Worm (Caenorhabditis elegans) whole organism, mixed stage, embryonic: Measurements from ENCODE around the gene B0393.9.
"Not testable (repeated sequence)": the region's sequence is repeated elsewhere in the genome, so short reads cannot be mapped to it uniquely, and the experiment has no call there.

Experiments used
- M03D4.4 ChIP-seq: sonication (generic microtip); optimal IDR thresholded peaks from 2 replicates; lab custom pipeline; 2017; ENCODE audit warnings: mild to moderate bottlenecking, missing genetic modification characterization, missing compliant biosample characterization
- blmp-1 ChIP-seq: fragments of 150-350 bp; optimal IDR thresholded peaks from 2 replicates; lab custom pipeline; 2014; ENCODE audit warnings: missing biosample characterization, missing genetic modification characterization
- ceh-39 ChIP-seq: fragments of 150-350 bp; optimal IDR thresholded peaks from 2 replicates; lab custom pipeline; 2014; ENCODE audit warnings: missing biosample characterization, missing genetic modification characterization
- ceh-83 ChIP-seq: fragments of 200-800 bp; sonication (Bioruptor generic); optimal IDR thresholded peaks from 2 replicates; lab custom pipeline; 2018; ENCODE audit warnings: mild to moderate bottlenecking, missing genetic modification characterization, missing compliant biosample characterization
- ces-1 ChIP-seq: fragments of 150-350 bp; optimal IDR thresholded peaks from 2 replicates; lab custom pipeline; 2014; ENCODE audit warnings: missing biosample characterization, missing genetic modification reagents, missing genetic modification characterization
- cnd-1 ChIP-seq: fragments of 200-800 bp; sonication (Bioruptor generic); optimal IDR thresholded peaks from 2 replicates; lab custom pipeline; 2018; ENCODE audit warnings: mild to moderate bottlenecking, missing genetic modification characterization, missing compliant biosample characterization
- drap-1 ChIP-seq: fragments of 200-800 bp; sonication (Bioruptor generic); optimal IDR thresholded peaks from 3 replicates; lab custom pipeline; 2018; ENCODE audit warnings: mild to moderate bottlenecking, missing genetic modification characterization, missing compliant biosample characterization
- elt-1 ChIP-seq: sonication (generic microtip); optimal IDR thresholded peaks from 2 replicates; lab custom pipeline; 2017; ENCODE audit warnings: missing genetic modification characterization, mild to moderate bottlenecking, missing compliant biosample characterization, antibody characterized with exemption, moderate library complexity, borderline replicate concordance; ENCODE audit not compliant: insufficient read depth
- elt-3 ChIP-seq: fragments of 150-350 bp; optimal IDR thresholded peaks from 2 replicates; lab custom pipeline; 2014; ENCODE audit warnings: missing biosample characterization, missing genetic modification characterization
- flh-1 ChIP-seq: fragments of 200-800 bp; sonication (Bioruptor generic); optimal IDR thresholded peaks from 2 replicates; lab custom pipeline; 2018; ENCODE audit warnings: mild to moderate bottlenecking, missing genetic modification characterization, moderate library complexity, missing compliant biosample characterization
- ham-2 ChIP-seq: fragments of 200-800 bp; sonication (Bioruptor generic); optimal IDR thresholded peaks from 2 replicates; lab custom pipeline; 2018; ENCODE audit warnings: mild to moderate bottlenecking, missing genetic modification characterization, missing compliant biosample characterization
- hlh-1 ChIP-seq: fragments of 150-350 bp; optimal IDR thresholded peaks from 2 replicates; lab custom pipeline; 2014; ENCODE audit warnings: missing biosample characterization, missing genetic modification reagents, missing genetic modification characterization
- lin-13 ChIP-seq: fragments of 150-350 bp; optimal IDR thresholded peaks from 2 replicates; lab custom pipeline; 2014; ENCODE audit warnings: missing biosample characterization, missing genetic modification characterization
- lin-32 ChIP-seq: fragments of 200-800 bp; sonication (Bioruptor generic); optimal IDR thresholded peaks from 2 replicates; lab custom pipeline; 2018; ENCODE audit warnings: mild to moderate bottlenecking, missing genetic modification characterization, missing compliant biosample characterization
- lsy-2 ChIP-seq: fragments of 150-350 bp; optimal IDR thresholded peaks from 2 replicates; lab custom pipeline; 2014; ENCODE audit warnings: missing biosample characterization, missing genetic modification characterization
- mab-5 ChIP-seq: fragments of 150-350 bp; optimal IDR thresholded peaks from 2 replicates; lab custom pipeline; 2014; ENCODE audit warnings: missing biosample characterization, missing genetic modification characterization
- mep-1 ChIP-seq: fragments of 150-350 bp; optimal IDR thresholded peaks from 2 replicates; lab custom pipeline; 2017; ENCODE audit warnings: missing biosample characterization, missing genetic modification reagents, missing genetic modification characterization, inconsistent platforms
- mls-2 ChIP-seq: sonication (generic microtip); optimal IDR thresholded peaks from 2 replicates; lab custom pipeline; 2016; ENCODE audit warnings: mild to moderate bottlenecking, missing genetic modification characterization, moderate library complexity, missing compliant biosample characterization
- nhr-12 ChIP-seq: fragments of 150-350 bp; optimal IDR thresholded peaks from 2 replicates; lab custom pipeline; 2014; ENCODE audit warnings: missing biosample characterization, missing genetic modification characterization
- nhr-2 ChIP-seq: fragments of 150-350 bp; optimal IDR thresholded peaks from 2 replicates; lab custom pipeline; 2014; ENCODE audit warnings: missing biosample characterization, missing genetic modification characterization
- nhr-237 ChIP-seq: fragments of 150-350 bp; optimal IDR thresholded peaks from 2 replicates; lab custom pipeline; 2014; ENCODE audit warnings: missing biosample characterization, missing genetic modification characterization
- nhr-28 ChIP-seq: fragments of 150-350 bp; optimal IDR thresholded peaks from 2 replicates; lab custom pipeline; 2014; ENCODE audit warnings: missing biosample characterization, missing genetic modification characterization
- nhr-76 ChIP-seq: sonication (generic microtip); optimal IDR thresholded peaks from 2 replicates; lab custom pipeline; 2017; ENCODE audit warnings: missing biosample characterization, missing genetic modification characterization
- pha-4 ChIP-seq: fragments of 150-350 bp; optimal IDR thresholded peaks from 2 replicates; lab custom pipeline; 2018; ENCODE audit warnings: missing biosample characterization, missing genetic modification reagents, missing genetic modification characterization
- sem-2 ChIP-seq: fragments of 200-800 bp; sonication (Bioruptor generic); optimal IDR thresholded peaks from 2 replicates; lab custom pipeline; 2018; ENCODE audit warnings: mild to moderate bottlenecking, missing genetic modification characterization, missing compliant biosample characterization
- snpc-4 ChIP-seq: fragments of 150-350 bp; optimal IDR thresholded peaks from 2 replicates; lab custom pipeline; 2014; ENCODE audit warnings: missing biosample characterization, missing genetic modification characterization
- sptf-1 ChIP-seq: sonication (generic microtip); optimal IDR thresholded peaks from 2 replicates; lab custom pipeline; 2017; ENCODE audit warnings: mild to moderate bottlenecking, missing genetic modification characterization, moderate library complexity, missing compliant biosample characterization
- tbx-8 ChIP-seq: fragments of 200-800 bp; sonication (Bioruptor generic); optimal IDR thresholded peaks from 2 replicates; lab custom pipeline; 2018; ENCODE audit warnings: mild to moderate bottlenecking, missing genetic modification characterization, moderate library complexity, missing compliant biosample characterization
- unc-120 ChIP-seq: sonication (generic microtip); optimal IDR thresholded peaks from 2 replicates; lab custom pipeline; 2017; ENCODE audit warnings: missing genetic modification characterization, missing compliant biosample characterization; ENCODE audit not compliant: poor library complexity, severe bottlenecking
- unc-39 ChIP-seq: fragments of 150-350 bp; optimal IDR thresholded peaks from 2 replicates; lab custom pipeline; 2014; ENCODE audit warnings: missing biosample characterization, missing genetic modification characterization
- unc-62 ChIP-seq: fragments of 150-350 bp; optimal IDR thresholded peaks from 2 replicates; lab custom pipeline; 2014; ENCODE audit warnings: missing biosample characterization, missing genetic modification reagents, missing genetic modification characterization
- zip-8 ChIP-seq: fragments of 150-350 bp; optimal IDR thresholded peaks from 2 replicates; lab custom pipeline; 2014; ENCODE audit warnings: missing biosample characterization, missing genetic modification characterization

Gene B0393.9

DNA sequence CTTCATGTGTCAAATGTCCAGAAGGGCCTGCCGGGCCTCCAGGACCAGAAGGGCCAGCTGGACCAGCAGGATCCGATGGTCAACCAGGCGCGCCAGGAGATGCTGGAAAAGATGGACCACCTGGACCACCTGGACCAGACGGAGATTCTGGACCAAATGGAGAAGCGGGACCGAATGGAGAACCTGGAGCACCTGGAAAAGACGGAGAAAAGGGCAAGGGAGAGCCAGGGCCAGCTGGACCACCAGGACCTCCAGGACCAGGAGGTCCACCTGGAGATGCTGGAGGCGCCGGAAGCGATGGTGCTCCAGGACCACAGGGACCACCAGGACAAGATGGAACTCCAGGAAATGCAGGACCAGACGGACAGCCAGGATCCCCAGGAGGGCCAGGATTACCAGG is 31.3 kb downstream of the B0393.9 start:
- TF ChIP-seq unc-39 (no peak), nhr-12 (tag; lab: Kevin White, UChicago) (no peak), nhr-28 (tag; lab: Kevin White, UChicago) (no peak), nhr-237 (tag; lab: Kevin White, UChicago) (no peak)

DNA sequence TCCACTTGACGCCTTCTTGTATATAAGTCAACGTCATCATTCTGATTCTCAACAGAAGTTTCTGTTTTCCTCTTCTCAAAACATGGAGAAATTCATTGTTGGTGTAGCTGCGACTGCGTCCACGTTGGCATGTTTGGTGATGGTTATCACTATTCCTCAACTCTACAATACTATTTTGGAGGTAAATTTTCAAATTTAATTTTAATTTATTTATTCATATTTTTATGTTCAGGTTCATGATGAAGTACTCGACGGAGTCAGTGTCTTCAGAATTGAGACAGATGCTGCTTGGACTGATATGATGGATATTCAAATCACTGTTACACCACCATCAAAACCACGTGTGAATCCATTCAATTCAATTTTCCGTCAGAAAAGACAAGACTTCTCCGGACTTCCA is 31.8 kb downstream of the B0393.9 start, which contains the start of gene col-89:
TSS of gene col-89 (plus strand) at position 19 of the 400 bp plus-strand sequence.
- TF ChIP-seq elt-1 (tag; lab: Kevin White, UChicago) = no peak

DNA sequence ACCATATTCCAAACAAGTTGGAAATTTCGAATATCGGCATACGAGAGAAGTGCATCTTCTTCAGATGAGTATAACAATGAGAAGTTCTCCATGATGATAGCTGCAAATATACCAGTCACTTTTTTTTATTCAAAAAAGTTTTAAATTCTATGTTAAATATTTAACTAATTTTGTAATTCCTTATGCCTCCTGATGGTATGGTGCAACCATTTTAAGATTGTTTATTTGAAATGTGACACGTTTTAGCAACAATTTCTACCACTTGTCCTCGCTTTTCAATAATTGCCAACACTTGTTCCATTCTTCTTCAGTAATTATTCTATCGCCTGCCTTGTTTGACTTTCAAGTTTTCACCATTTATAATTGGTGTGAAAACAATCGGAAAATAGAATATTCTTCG is 34.0 kb downstream of the B0393.9 start, which contains the start of gene F17C8.6:
TSS of gene F17C8.6 (minus strand) at position 101 of the 400 bp plus-strand sequence.
- TF ChIP-seq nhr-76 (tag; lab: Kevin White, UChicago) = no peak
- TF ChIP-seq flh-1 = no peak
- no peak for TF ChIP-seq sem-2 (GFP tag; lab: Kevin White, UChicago)
- no peak for TF ChIP-seq cnd-1 (tag; lab: Kevin White, UChicago)
- no peak for TF ChIP-seq ceh-83 (GFP tag; lab: Kevin White, UChicago)
- TF ChIP-seq sptf-1 (tag; lab: Kevin White, UChicago) = no peak
- TF ChIP-seq mls-2 = no peak
- TF ChIP-seq lin-32 (GFP tag; lab: Kevin White, UChicago) = no peak
- TF ChIP-seq ceh-39 (tag; lab: Kevin White, UChicago) = no peak
- no peak for TF ChIP-seq hlh-1 (tag; lab: Kevin White, UChicago)
- TF ChIP-seq mab-5 (tag; lab: Kevin White, UChicago) = no peak
- no peak for TF ChIP-seq pha-4 (tag; lab: Kevin White, UChicago)
- no peak for TF ChIP-seq elt-3
- TF ChIP-seq ham-2 = no peak
- no peak for TF ChIP-seq unc-39
- TF ChIP-seq nhr-237 (tag; lab: Kevin White, UChicago) = no peak
- no peak for TF ChIP-seq blmp-1 (tag; lab: Kevin White, UChicago)

DNA sequence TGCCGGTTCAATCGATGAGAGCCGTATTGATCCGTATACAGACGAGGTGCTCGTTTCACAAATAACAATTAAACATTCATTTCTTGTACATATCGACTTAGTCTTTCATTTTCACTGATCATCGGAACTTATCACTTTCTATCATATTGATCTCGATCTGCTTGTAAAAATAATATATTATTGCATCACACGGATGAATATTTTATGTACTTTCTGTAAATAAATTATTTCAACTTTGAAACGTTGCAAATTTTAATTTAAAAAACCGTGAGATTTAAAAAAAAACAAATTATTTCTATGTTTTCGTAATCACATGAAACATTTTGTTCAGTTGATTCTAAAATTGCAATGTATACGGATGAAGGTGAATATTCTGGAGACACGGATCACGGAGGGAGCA is 37.3 kb downstream of the B0393.9 start, which contains the start of gene twk-6:
TSS of gene twk-6 (plus strand) at position 301 of the 400 bp plus-strand sequence.
- TF ChIP-seq snpc-4 (tag; lab: Kevin White, UChicago); lin-32 (GFP tag; lab: Kevin White, UChicago); mep-1 (tag; lab: Kevin White, UChicago): not testable (repeated sequence)

ce11 chrIII:4740820-4741219 is 39.1 kb downstream of the B0393.9 start:
- no peak for TF ChIP-seq nhr-2 (tag; lab: Kevin White, UChicago)
- no peak for TF ChIP-seq flh-1
- TF ChIP-seq sptf-1 (tag; lab: Kevin White, UChicago) = no peak
- no peak for TF ChIP-seq ces-1 (GFP tag; lab: Kevin White, UChicago)
- TF ChIP-seq ham-2 = no peak
- TF ChIP-seq tbx-8 = no peak
- TF ChIP-seq nhr-12 (tag; lab: Kevin White, UChicago) = no peak
- no peak for TF ChIP-seq unc-120 (tag; lab: Kevin White, UChicago)
- TF ChIP-seq lin-13 = no peak
- no peak for TF ChIP-seq cnd-1 (tag; lab: Kevin White, UChicago)
- TF ChIP-seq unc-39 = no peak
- no peak for TF ChIP-seq sem-2 (GFP tag; lab: Kevin White, UChicago)
- no peak for TF ChIP-seq lsy-2 (tag; lab: Kevin White, UChicago)
- no peak for TF ChIP-seq nhr-28 (tag; lab: Kevin White, UChicago)
- no peak for TF ChIP-seq drap-1
- TF ChIP-seq ceh-83 (GFP tag; lab: Kevin White, UChicago) = no peak
- no peak for TF ChIP-seq elt-3
- TF ChIP-seq zip-8 (tag; lab: Kevin White, UChicago) = no peak
- TF ChIP-seq M03D4.4 = no peak

DNA sequence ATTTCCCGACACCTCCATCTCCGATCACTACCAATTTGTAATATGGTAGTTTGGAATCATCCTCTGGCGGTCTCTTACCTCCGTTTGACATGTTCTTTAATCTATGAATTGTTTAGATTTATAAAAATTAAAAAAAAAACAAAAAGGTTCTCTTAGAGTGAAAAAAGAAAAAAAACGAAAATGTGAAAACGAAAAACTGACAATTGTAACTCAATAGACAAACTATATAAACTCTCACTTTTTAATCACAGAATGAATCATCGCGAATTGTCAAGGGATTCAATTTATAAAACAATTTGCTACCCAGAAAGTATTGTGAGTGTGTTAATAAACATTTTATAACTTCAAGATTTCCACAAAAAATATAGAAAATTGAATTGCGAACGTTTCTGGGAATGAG is 40.0 kb downstream of the B0393.9 start, which contains the start of gene ras-2:
TSS of gene ras-2 (minus strand) at position 101 of the 400 bp plus-strand sequence.
- no peak for TF ChIP-seq elt-3
- no peak for TF ChIP-seq lin-13
- TF ChIP-seq unc-62 (GFP tag; lab: Kevin White, UChicago) = no peak
- TF ChIP-seq flh-1 = no peak
- no peak for TF ChIP-seq mab-5 (tag; lab: Kevin White, UChicago)
- TF ChIP-seq sem-2 (GFP tag; lab: Kevin White, UChicago) = no peak
- TF ChIP-seq M03D4.4 = no peak
